Worm (Caenorhabditis elegans): ENCODE results near the gene lec-3.

DNA sequence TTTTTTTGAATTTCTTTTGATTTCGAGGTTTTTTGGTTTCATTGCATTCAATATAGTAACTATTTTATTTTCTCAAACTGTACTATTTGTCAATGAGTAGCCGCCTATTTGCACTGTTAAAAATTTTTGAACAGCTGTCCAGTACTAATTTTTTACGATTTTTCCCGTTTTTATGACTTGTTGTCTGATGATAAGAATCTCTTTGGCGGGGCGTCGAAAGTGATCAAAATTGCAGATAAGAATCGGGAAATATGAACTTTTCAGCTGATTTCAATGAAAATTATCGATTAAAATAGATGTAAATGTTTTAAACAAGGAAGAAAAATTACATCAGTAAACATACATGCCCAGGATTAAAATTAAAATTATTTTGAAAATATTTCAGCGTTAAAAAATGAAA, 16.7 kb upstream of the lec-3 start:
- TF ChIP-seq nhr-12 (tag; optimal IDR thresholded peaks at IDR 0.05) (no peak), sem-2 (GFP tag; optimal IDR thresholded peaks at IDR 0.05) (no peak), unc-39 (tag; optimal IDR thresholded peaks at IDR 0.05) (no peak), zip-8 (tag; optimal IDR thresholded peaks at IDR 0.05) (no peak), ceh-39 (tag; optimal IDR thresholded peaks at IDR 0.05) (no peak), elt-3 (tag; optimal IDR thresholded peaks at IDR 0.05) (no peak), lsy-2 (tag; optimal IDR thresholded peaks at IDR 0.05) (no peak), nhr-237 (tag; optimal IDR thresholded peaks at IDR 0.05) (no peak), pha-4 (tag; optimal IDR thresholded peaks at IDR 0.05) (no peak), unc-62 (GFP tag; optimal IDR thresholded peaks at IDR 0.05) (no peak), nhr-76 (tag; optimal IDR thresholded peaks at IDR 0.05) (no peak), lin-13 (tag; optimal IDR thresholded peaks at IDR 0.05) (no peak), blmp-1 (tag; optimal IDR thresholded peaks at IDR 0.05) (no peak)

Data from whole organism, mixed stage, embryonic.